Worm (Caenorhabditis elegans) whole organism, early embryonic: ENCODE results near the gene F13A7.11.

ENCODE experiments used
- F13C5.2 ChIP-seq: sonication (generic microtip); optimal IDR thresholded peaks from 2 replicates; lab custom pipeline; 2017; ENCODE audit warnings: mild to moderate bottlenecking, missing genetic modification characterization, inconsistent platforms, missing compliant biosample characterization
- aly-1 ChIP-seq: sonication (generic microtip); optimal IDR thresholded peaks from 2 replicates; lab custom pipeline; 2016; ENCODE audit warnings: missing genetic modification characterization, missing compliant biosample characterization
- ama-1 ChIP-seq: fragments of 150-350 bp; optimal IDR thresholded peaks from 2 replicates; lab custom pipeline; 2014
- ceh-36 ChIP-seq: sonication (generic microtip); optimal IDR thresholded peaks from 2 replicates; lab custom pipeline; 2016; ENCODE audit warnings: missing genetic modification characterization, inconsistent platforms, missing compliant biosample characterization
- flt-1 ChIP-seq: fragments of 200-800 bp; sonication (Bioruptor generic); IDR thresholded peaks from 2 replicates; pipeline ENCODE4 v1.3.6; 2022; ENCODE audit warnings: missing genetic modification characterization, missing compliant biosample characterization
- hmg-4 ChIP-seq: fragments of 200-800 bp; sonication (Bioruptor generic); optimal IDR thresholded peaks from 2 replicates; lab custom pipeline; 2018; ENCODE audit warnings: mild to moderate bottlenecking, missing genetic modification characterization, missing compliant biosample characterization
- scrt-1 ChIP-seq: fragments of 200-800 bp; sonication (Bioruptor generic); IDR thresholded peaks from 2 replicates; pipeline ENCODE4 v1.3.6; 2022; ENCODE audit warnings: missing genetic modification characterization, missing compliant biosample characterization
- tbx-37 ChIP-seq: fragments of 200-800 bp; sonication (Bioruptor generic); conservative IDR thresholded peaks from 2 replicates; pipeline ENCODE4 v1.3.6; 2022; ENCODE audit warnings: missing genetic modification reagents, missing genetic modification characterization, missing compliant biosample characterization

DNA sequence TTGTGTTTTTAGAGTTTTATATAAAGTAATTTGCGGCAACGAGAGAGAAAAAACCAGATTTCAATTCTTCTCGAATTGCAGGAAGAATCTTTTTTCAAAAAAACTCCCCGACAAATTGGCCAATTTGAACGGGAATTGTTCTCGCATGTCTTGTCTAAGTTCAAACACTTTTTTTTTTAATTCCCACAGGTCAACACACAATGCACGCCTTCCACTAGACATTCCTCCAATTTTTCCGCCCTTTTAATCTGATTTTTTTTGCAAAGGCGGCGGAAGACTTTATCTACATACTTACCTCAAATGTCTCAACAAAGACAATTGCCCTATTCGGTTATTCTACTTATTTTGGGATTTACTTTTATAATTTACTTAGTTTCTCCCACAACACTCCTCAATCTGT, 12.6 kb upstream of the F13A7.11 start, which contains the start of gene F26D2.3:
- TF ChIP-seq F13C5.2 (tag; lab: Kevin White, UChicago) (no peak), ceh-36 (tag; lab: Kevin White, UChicago) (no peak), hmg-4 (GFP tag; lab: Kevin White, UChicago) (no peak), ama-1 (no peak), tbx-37 (GFP tag; lab: Robert Waterston, UW) (no peak), flt-1 (GFP tag; lab: Robert Waterston, UW) (no peak), scrt-1 (no peak), aly-1 (tag; lab: Kevin White, UChicago) (no peak)
